Fruit fly (Drosophila melanogaster) whole organism, embryonic: ENCODE results near the gene Ak1.

Source experiments
- Ada2b ChIP-seq: fragments of 200-800 bp; sonication (Bioruptor generic); IDR thresholded peaks from 2 replicates; pipeline ENCODE4 v1.3.6; 2022; ENCODE audit warnings: missing biosample characterization, missing genetic modification characterization
- CG11398 ChIP-seq: fragments of 200-800 bp; sonication (Bioruptor generic); optimal IDR thresholded peaks from 2 replicates; lab custom pipeline; 2016; ENCODE audit warnings: missing biosample characterization, missing genetic modification characterization
- CG14050 ChIP-seq: fragments of 200-800 bp; sonication (Bioruptor generic); IDR thresholded peaks from 3 replicates; pipeline ENCODE4 v1.3.6; 2022; ENCODE audit warnings: missing biosample characterization, missing genetic modification characterization
- CG15514 ChIP-seq: fragments of 200-800 bp; sonication (Bioruptor generic); optimal IDR thresholded peaks from 3 replicates; lab custom pipeline; 2017; ENCODE audit warnings: missing biosample characterization, missing genetic modification characterization, mild to moderate bottlenecking, moderate library complexity, missing genetic modification reagents
- CG2199 ChIP-seq: fragments of 200-800 bp; sonication (Bioruptor generic); IDR thresholded peaks from 3 replicates; pipeline ENCODE4 v1.3.6; 2022; ENCODE audit warnings: missing biosample characterization, missing genetic modification characterization
- CG2202 ChIP-seq: fragments of 200-800 bp; sonication (Bioruptor generic); optimal IDR thresholded peaks from 2 replicates; lab custom pipeline; 2018; ENCODE audit warnings: missing biosample characterization, mild to moderate bottlenecking, missing genetic modification characterization
- CG30020 ChIP-seq: fragments of 200-800 bp; optimal IDR thresholded peaks from 2 replicates; lab custom pipeline; 2019; ENCODE audit warnings: missing biosample characterization, mild to moderate bottlenecking, missing genetic modification characterization, moderate library complexity
- CG3847 ChIP-seq: fragments of 200-800 bp; sonication (Bioruptor generic); IDR thresholded peaks from 2 replicates; pipeline ENCODE4 v1.3.6; 2022; ENCODE audit warnings: missing biosample characterization, missing genetic modification characterization
- CG4328 ChIP-seq: fragments of 200-800 bp; sonication (Bioruptor generic); optimal IDR thresholded peaks from 3 replicates; lab custom pipeline; 2017; ENCODE audit warnings: missing biosample characterization, missing genetic modification reagents, missing genetic modification characterization
- CG5245 ChIP-seq: fragments of 200-800 bp; sonication (Bioruptor generic); optimal IDR thresholded peaks from 3 replicates; lab custom pipeline; 2016; ENCODE audit warnings: missing biosample characterization, missing genetic modification characterization
- CG6765 ChIP-seq: fragments of 200-800 bp; sonication (Bioruptor generic); optimal IDR thresholded peaks from 3 replicates; lab custom pipeline; 2017; ENCODE audit warnings: missing biosample characterization, mild to moderate bottlenecking, missing genetic modification characterization
- CG6854 ChIP-seq: fragments of 200-800 bp; sonication (Bioruptor generic); optimal IDR thresholded peaks from 3 replicates; lab custom pipeline; 2017; ENCODE audit warnings: missing biosample characterization, mild to moderate bottlenecking, missing genetic modification characterization
- CG7357 ChIP-seq: fragments of 200-800 bp; sonication (Bioruptor generic); IDR thresholded peaks from 3 replicates; pipeline ENCODE4 v1.3.6; 2022; ENCODE audit warnings: missing biosample characterization, missing genetic modification characterization
- CG8388 ChIP-seq: fragments of 200-800 bp; sonication (Bioruptor generic); optimal IDR thresholded peaks from 2 replicates; lab custom pipeline; 2019; ENCODE audit warnings: missing biosample characterization, mild to moderate bottlenecking, missing genetic modification characterization, moderate library complexity
- CG9797 ChIP-seq: fragments of 200-800 bp; sonication (Bioruptor generic); optimal IDR thresholded peaks from 3 replicates; lab custom pipeline; 2018; ENCODE audit warnings: missing biosample characterization, mild to moderate bottlenecking, missing genetic modification characterization
- CHES-1-like ChIP-seq: fragments of 200-800 bp; sonication (Bioruptor generic); optimal IDR thresholded peaks from 2 replicates; lab custom pipeline; 2016; ENCODE audit warnings: missing biosample characterization, missing genetic modification characterization
- Deaf1 ChIP-seq: fragments of 200-800 bp; optimal IDR thresholded peaks from 3 replicates; lab custom pipeline; 2019; ENCODE audit warnings: missing biosample characterization, mild to moderate bottlenecking, missing genetic modification characterization, moderate library complexity
- Dll ChIP-seq: fragments of 200-800 bp; sonication (Bioruptor generic); IDR thresholded peaks from 4 replicates; pipeline ENCODE4 v1.3.6; 2022; ENCODE audit warnings: missing biosample characterization, missing genetic modification characterization; ENCODE audit not compliant: partially characterized antibody
- Dp ChIP-seq: fragments of 200-800 bp; sonication (Bioruptor generic); optimal IDR thresholded peaks from 2 replicates; lab custom pipeline; 2018; ENCODE audit warnings: missing biosample characterization, mild to moderate bottlenecking, missing genetic modification characterization, moderate library complexity
- Ets97D ChIP-seq: fragments of 200-800 bp; sonication (Bioruptor generic); optimal IDR thresholded peaks from 3 replicates; lab custom pipeline; 2016; ENCODE audit warnings: missing biosample characterization, missing genetic modification characterization
- Fer3 ChIP-seq: fragments of 200-800 bp; sonication (Bioruptor generic); optimal IDR thresholded peaks from 2 replicates; lab custom pipeline; 2018; ENCODE audit warnings: missing biosample characterization, mild to moderate bottlenecking, missing genetic modification characterization, moderate library complexity
- Gug ChIP-seq: fragments of 200-800 bp; sonication (Bioruptor generic); IDR thresholded peaks from 4 replicates; pipeline ENCODE4 v1.3.6; 2022; ENCODE audit warnings: missing biosample characterization, missing genetic modification characterization
- H15 ChIP-seq: fragments of 200-800 bp; sonication (Bioruptor generic); IDR thresholded peaks from 3 replicates; pipeline ENCODE4 v1.3.6; 2022; ENCODE audit warnings: missing biosample characterization, missing genetic modification characterization
- Hr51 ChIP-seq, 2 experiments: fragments of 200-800 bp; sonication (Bioruptor generic); optimal IDR thresholded peaks; 2 replicates in 1 of 2; 3 replicates in 1 of 2; lab custom pipeline; 2016 to 2018; ENCODE audit warnings: missing biosample characterization in 2 of 2, missing genetic modification characterization in 2 of 2, mild to moderate bottlenecking in 1 of 2, moderate library complexity in 1 of 2
- Side ChIP-seq: fragments of 200-800 bp; sonication (Bioruptor generic); optimal IDR thresholded peaks from 2 replicates; lab custom pipeline; 2016; ENCODE audit warnings: missing biosample characterization, missing genetic modification characterization
- Sry-δ ChIP-seq: fragments of 200-800 bp; sonication (Bioruptor generic); optimal IDR thresholded peaks from 2 replicates; lab custom pipeline; 2016; ENCODE audit warnings: missing biosample characterization, missing genetic modification characterization
- bcd ChIP-seq: fragments of 200-800 bp; sonication (Bioruptor generic); optimal IDR thresholded peaks from 2 replicates; lab custom pipeline; 2017; ENCODE audit warnings: missing biosample characterization, mild to moderate bottlenecking, missing genetic modification characterization
- bigmax ChIP-seq: fragments of 200-800 bp; sonication (Bioruptor generic); optimal IDR thresholded peaks from 2 replicates; lab custom pipeline; 2018; ENCODE audit warnings: missing biosample characterization, mild to moderate bottlenecking, missing genetic modification characterization
- cato ChIP-seq: fragments of 200-800 bp; sonication (Bioruptor generic); optimal IDR thresholded peaks from 2 replicates; lab custom pipeline; 2016; ENCODE audit warnings: missing biosample characterization, missing genetic modification characterization, borderline replicate concordance
- crc ChIP-seq: fragments of 200-800 bp; sonication (Bioruptor generic); optimal IDR thresholded peaks from 2 replicates; lab custom pipeline; 2016; ENCODE audit warnings: missing biosample characterization, missing genetic modification characterization
- dan ChIP-seq: fragments of 200-800 bp; sonication (Bioruptor generic); IDR thresholded peaks from 2 replicates; pipeline ENCODE4 v1.3.6; 2022; ENCODE audit warnings: missing biosample characterization, missing genetic modification characterization
- dysf ChIP-seq: fragments of 200-800 bp; sonication (Bioruptor generic); IDR thresholded peaks from 3 replicates; pipeline ENCODE4 v1.3.6; 2022; ENCODE audit warnings: missing biosample characterization, missing genetic modification characterization
- ham ChIP-seq: fragments of 200-800 bp; sonication (Bioruptor generic); IDR thresholded peaks from 2 replicates; pipeline ENCODE4 v1.3.6; 2022; ENCODE audit warnings: missing biosample characterization, missing genetic modification characterization
- hbn ChIP-seq: fragments of 200-800 bp; sonication (Bioruptor generic); IDR thresholded peaks from 2 replicates; pipeline ENCODE4 v1.3.6; 2022; ENCODE audit warnings: missing biosample characterization, missing genetic modification characterization; ENCODE audit not compliant: partially characterized antibody
- jing ChIP-seq: fragments of 200-800 bp; sonication (Bioruptor generic); optimal IDR thresholded peaks from 2 replicates; lab custom pipeline; 2018; ENCODE audit warnings: missing biosample characterization, mild to moderate bottlenecking, missing genetic modification characterization
- nerfin-2 ChIP-seq: fragments of 200-800 bp; sonication (Bioruptor generic); IDR thresholded peaks from 2 replicates; pipeline ENCODE4 v1.3.6; 2022; ENCODE audit warnings: missing biosample characterization, missing genetic modification characterization; ENCODE audit not compliant: partially characterized antibody
- odd ChIP-seq: fragments of 200-800 bp; sonication (Bioruptor generic); optimal IDR thresholded peaks from 2 replicates; lab custom pipeline; 2017; ENCODE audit warnings: missing biosample characterization, mild to moderate bottlenecking, missing genetic modification characterization
- pb ChIP-seq: fragments of 200-800 bp; sonication (Bioruptor generic); optimal IDR thresholded peaks from 3 replicates; lab custom pipeline; 2016; ENCODE audit warnings: missing biosample characterization, missing genetic modification characterization
- sens-2 ChIP-seq: fragments of 200-800 bp; sonication (Bioruptor generic); IDR thresholded peaks from 2 replicates; pipeline ENCODE4 v1.3.6; 2022; ENCODE audit warnings: missing biosample characterization, missing genetic modification characterization
- shn ChIP-seq: fragments of 200-800 bp; sonication (Bioruptor generic); optimal IDR thresholded peaks from 3 replicates; lab custom pipeline; 2016; ENCODE audit warnings: missing biosample characterization, missing genetic modification characterization
- sisA ChIP-seq: fragments of 200-800 bp; sonication (Bioruptor generic); IDR thresholded peaks from 2 replicates; pipeline ENCODE4 v1.3.6; 2022; ENCODE audit warnings: missing biosample characterization, missing genetic modification characterization
- stc ChIP-seq: fragments of 200-800 bp; sonication (Bioruptor generic); IDR thresholded peaks from 2 replicates; pipeline ENCODE4 v1.3.6; 2022; ENCODE audit warnings: missing biosample characterization, missing genetic modification characterization
- tap ChIP-seq: fragments of 200-800 bp; optimal IDR thresholded peaks from 3 replicates; lab custom pipeline; 2019; ENCODE audit warnings: missing biosample characterization, mild to moderate bottlenecking, missing genetic modification characterization, moderate library complexity
- tio ChIP-seq: fragments of 200-800 bp; sonication (Bioruptor generic); optimal IDR thresholded peaks from 2 replicates; lab custom pipeline; 2017; ENCODE audit warnings: missing biosample characterization, missing genetic modification characterization, inconsistent platforms
- tll ChIP-seq, 2 experiments: fragments of 200-800 bp in 1 of 2; fragments of >200 bp in 1 of 2; sonication (Bioruptor generic) in 1 of 2; optimal IDR thresholded peaks; 2 replicates each; lab custom pipeline; 2017 to 2019; ENCODE audit warnings: missing biosample characterization in 2 of 2, missing genetic modification characterization in 2 of 2, mild to moderate bottlenecking in 1 of 2, moderate library complexity in 1 of 2
- tup ChIP-seq: fragments of 200-800 bp; sonication (Bioruptor generic); optimal IDR thresholded peaks from 2 replicates; lab custom pipeline; 2016; ENCODE audit warnings: missing biosample characterization, mild to moderate bottlenecking, missing genetic modification characterization, moderate library complexity

Gene Ak1

DNA sequence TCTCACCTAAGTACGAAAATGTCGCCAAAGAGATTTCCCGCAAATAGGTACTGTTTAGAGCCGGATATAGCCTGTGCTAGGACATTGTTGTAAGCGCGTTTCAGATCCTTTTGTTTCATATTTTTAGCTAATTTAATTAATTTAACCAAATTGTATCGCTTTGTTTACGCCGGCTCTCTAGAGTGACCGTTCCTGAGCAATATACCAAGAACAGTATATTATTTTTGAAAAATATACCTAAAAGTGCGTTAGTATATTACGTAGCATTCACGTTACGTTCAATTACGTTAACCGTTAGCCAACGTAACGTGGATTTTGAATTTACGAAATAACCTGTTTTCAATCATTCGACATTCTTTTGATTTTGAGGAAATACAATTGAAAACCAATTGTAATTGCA, 10.4 kb downstream of the Ak1 start, which contains the start of gene thoc6 (continued):
- TF ChIP-seq bigmax (GFP tag; lab: Kevin White, UChicago) (peak; percentile 38), CG9797 (GFP tag; lab: Kevin White, UChicago) (peak; percentile 56), CG5245 (no peak), tll (GFP tag; optimal IDR thresholded peaks at IDR 0.05; lab: Kevin White, UChicago) (no peak), Sry-δ (GFP tag; lab: Kevin White, UChicago) (no peak), Gug (GFP tag; lab: Robert Waterston, UW) (no peak), tup (GFP tag; lab: Kevin White, UChicago) (no peak), stc (GFP tag; lab: Robert Waterston, UW) (no peak)
- TF ChIP-seq, all 482 proteins: peak for 19

DNA sequence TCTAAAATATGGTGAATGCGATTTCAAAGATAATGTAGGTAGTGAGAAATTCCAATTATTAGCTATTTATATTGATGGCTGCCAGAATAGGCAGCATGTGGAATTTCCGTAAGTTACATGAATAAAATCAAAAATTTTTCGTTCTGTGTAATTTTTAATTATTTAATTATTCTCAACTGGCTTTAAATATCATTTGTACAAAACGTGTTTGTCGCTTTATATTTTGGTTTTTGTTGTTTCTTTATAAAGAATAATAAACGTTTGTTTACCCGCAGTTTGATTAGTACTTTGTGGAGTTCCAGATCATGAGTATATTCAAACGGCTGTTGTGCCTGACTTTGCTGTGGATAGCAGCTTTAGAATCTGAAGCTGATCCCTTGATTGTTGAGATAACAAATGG, 13.4 kb downstream of the Ak1 start, which contains the start of gene Est-P:
Gene Est-P, plus strand, starts transcription at position 301 of the 400 bp plus-strand sequence.
- TF ChIP-seq Ada2b (no peak), H15 (no peak), Fer3 (no peak), CG11398 (GFP tag; lab: Kevin White, UChicago) (no peak), CG2202 (no peak), pb (GFP tag; lab: Kevin White, UChicago) (no peak), dan (no peak)

DNA sequence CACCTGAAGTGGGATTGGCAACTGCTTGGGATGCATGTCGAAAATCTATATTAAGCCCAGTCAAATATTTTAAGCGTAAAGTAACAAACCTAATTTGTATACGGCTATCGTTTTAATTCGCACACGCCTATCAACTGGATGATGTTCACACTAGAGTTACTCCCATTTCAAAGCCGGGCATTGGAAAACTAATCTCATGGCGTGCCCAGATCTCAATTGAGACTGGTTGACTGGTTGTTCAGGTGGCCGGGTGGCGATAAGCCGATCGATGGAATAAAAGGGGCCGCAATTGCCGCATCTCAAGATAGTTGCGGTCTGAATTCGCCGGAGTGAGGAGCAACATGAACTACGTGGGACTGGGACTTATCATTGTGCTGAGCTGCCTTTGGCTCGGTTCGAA, 15.4 kb downstream of the Ak1 start, which contains the start of gene Est-6:
Gene Est-6, plus strand, starts transcription at position 301 of the 400 bp plus-strand sequence.
- TF ChIP-seq CG2199 (GFP tag; lab: Robert Waterston, UW) (no peak), jing (GFP tag; lab: Kevin White, UChicago) (no peak), bcd (no peak), CG14050 (GFP tag; lab: Robert Waterston, UW) (no peak), shn (no peak), sens-2 (GFP tag; lab: Robert Waterston, UW) (no peak), Ets97D (GFP tag; lab: Kevin White, UChicago) (no peak), nerfin-2 (GFP tag; lab: Robert Waterston, UW) (no peak), ham (GFP tag; lab: Robert Waterston, UW) (no peak), CG15514 (GFP tag; lab: Kevin White, UChicago) (no peak), dysf (GFP tag; lab: Robert Waterston, UW) (no peak), CHES-1-like (GFP tag; lab: Kevin White, UChicago) (no peak), Dll (GFP tag; lab: Robert Waterston, UW) (no peak), CG8388 (GFP tag; lab: Kevin White, UChicago) (no peak), crc (GFP tag; lab: Kevin White, UChicago) (no peak)

DNA sequence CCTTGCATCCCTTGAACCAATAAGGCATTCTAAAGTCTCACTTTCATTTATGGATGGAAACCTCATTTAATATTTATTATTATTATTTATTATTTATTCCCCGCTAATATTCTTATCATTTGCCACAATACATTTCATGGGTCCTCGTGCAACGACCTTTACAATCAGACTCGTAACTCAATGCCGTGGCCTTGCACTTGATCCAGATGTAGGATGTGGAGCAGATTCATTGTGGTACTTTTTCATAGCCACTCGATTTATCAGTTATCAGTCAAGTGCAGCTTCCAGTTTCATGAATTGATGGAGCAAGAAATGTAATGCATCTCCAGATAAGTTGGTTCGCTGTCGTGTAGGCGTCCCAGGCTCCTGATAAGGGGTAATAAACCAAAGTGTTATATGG, 18.5 kb downstream of the Ak1 start:
- TF ChIP-seq Hr51 (GFP tag; optimal IDR thresholded peaks at IDR 0.05; lab: Kevin White, UChicago) (no peak), CG6854 (GFP tag; lab: Kevin White, UChicago) (no peak), pb (GFP tag; lab: Kevin White, UChicago) (no peak), odd (GFP tag; lab: Kevin White, UChicago) (no peak), tio (GFP tag; lab: Kevin White, UChicago) (no peak), CG6765 (GFP tag; lab: Kevin White, UChicago) (no peak), tap (tag; lab: Kevin White, UChicago) (no peak), CG30020 (tag; lab: Kevin White, UChicago) (no peak), CG2199 (GFP tag; lab: Robert Waterston, UW) (no peak), CG7357 (GFP tag; lab: Robert Waterston, UW) (no peak), CG3847 (GFP tag; lab: Robert Waterston, UW) (no peak), CG11398 (GFP tag; lab: Kevin White, UChicago) (no peak), CG4328 (GFP tag; lab: Kevin White, UChicago) (no peak), Deaf1 (tag; lab: Kevin White, UChicago) (no peak), cato (GFP tag; lab: Kevin White, UChicago) (no peak), hbn (GFP tag; lab: Robert Waterston, UW) (no peak), Dp (no peak), Side (GFP tag; lab: Kevin White, UChicago) (no peak), nerfin-2 (GFP tag; lab: Robert Waterston, UW) (no peak), sisA (GFP tag; lab: Robert Waterston, UW) (no peak)
